Fruit fly (Drosophila melanogaster): ENCODE results near the gene Rbp6.

Gene Rbp6

dm6 chr3L:17253887-17254581 is 16.0 kb upstream of the Rbp6 start, which contains the start of gene CG6497:
CG6497 (minus strand) TSS chr3L:17253937.
- TF ChIP-seq jim (GFP tag; optimal IDR thresholded peaks at IDR 0.05) = no peak
- no peak for TF ChIP-seq rgr (GFP tag; optimal IDR thresholded peaks at IDR 0.05)
- TF ChIP-seq Dif (GFP tag; optimal IDR thresholded peaks at IDR 0.05; ENCODE audit: partially characterized antibody) = no peak
- no peak for TF ChIP-seq psq (GFP tag; optimal IDR thresholded peaks at IDR 0.05)
- TF ChIP-seq ey (GFP tag; optimal IDR thresholded peaks at IDR 0.05) = no peak
- TF ChIP-seq Hr78 (GFP tag; optimal IDR thresholded peaks at IDR 0.05) = no peak
- no peak for TF ChIP-seq Hr83 (GFP tag; optimal IDR thresholded peaks at IDR 0.05; ENCODE audit: poor library complexity, severe bottlenecking)

dm6 chr3L:17245594-17245993 is 7.6 kb upstream of the Rbp6 start:
- TF ChIP-seq woc (GFP tag; optimal IDR thresholded peaks at IDR 0.05) (no peak), tai (GFP tag; optimal IDR thresholded peaks at IDR 0.05) (no peak), Dfd (GFP tag; optimal IDR thresholded peaks at IDR 0.05) (no peak), Hr78 (GFP tag; optimal IDR thresholded peaks at IDR 0.05) (no peak), Abd-B (GFP tag; optimal IDR thresholded peaks at IDR 0.05) (no peak), CrebA (GFP tag; optimal IDR thresholded peaks at IDR 0.05; ENCODE audit: borderline replicate concordance) (no peak), Hnf4 (GFP tag; optimal IDR thresholded peaks at IDR 0.05) (no peak), Hr83 (GFP tag; optimal IDR thresholded peaks at IDR 0.05; ENCODE audit: poor library complexity, severe bottlenecking) (no peak), Sp1 (GFP tag; optimal IDR thresholded peaks at IDR 0.05) (no peak), OdsH (GFP tag; optimal IDR thresholded peaks at IDR 0.05) (no peak), Jra (GFP tag; optimal IDR thresholded peaks at IDR 0.05) (no peak), ey (GFP tag; optimal IDR thresholded peaks at IDR 0.05) (no peak)

dm6 chr3L:17243136-17243535 is 5.1 kb upstream of the Rbp6 start, which contains the start of gene CG7707:
CG7707 (plus strand) TSS chr3L:17243436.
- TF ChIP-seq CG32264 (GFP tag; optimal IDR thresholded peaks at IDR 0.05) (no peak), rgr (GFP tag; optimal IDR thresholded peaks at IDR 0.05) (no peak), N (GFP tag; optimal IDR thresholded peaks at IDR 0.05) (no peak), Vsx2 (GFP tag; optimal IDR thresholded peaks at IDR 0.05; ENCODE audit: partially characterized antibody) (no peak), Dfd (GFP tag; optimal IDR thresholded peaks at IDR 0.05) (no peak), br (GFP tag; optimal IDR thresholded peaks at IDR 0.05) (no peak), Dif (GFP tag; optimal IDR thresholded peaks at IDR 0.05; ENCODE audit: partially characterized antibody) (no peak), sv (GFP tag; optimal IDR thresholded peaks at IDR 0.05) (no peak), Mio (GFP tag; optimal IDR thresholded peaks at IDR 0.05) (no peak), tai (GFP tag; optimal IDR thresholded peaks at IDR 0.05) (no peak), Hnf4 (GFP tag; optimal IDR thresholded peaks at IDR 0.05) (no peak), dl (GFP tag; optimal IDR thresholded peaks at IDR 0.05; ENCODE audit: insufficient read depth in 1 of 2, partially characterized antibody in 2 of 2) (no peak), fru (GFP tag; optimal IDR thresholded peaks at IDR 0.05) (no peak), Sp1 (GFP tag; optimal IDR thresholded peaks at IDR 0.05) (no peak), jim (GFP tag; optimal IDR thresholded peaks at IDR 0.05) (no peak), woc (GFP tag; optimal IDR thresholded peaks at IDR 0.05) (no peak), ey (GFP tag; optimal IDR thresholded peaks at IDR 0.05) (no peak), psq (GFP tag; optimal IDR thresholded peaks at IDR 0.05) (no peak)

dm6 chr3L:17242078-17242613 is 4.1 kb upstream of the Rbp6 start, which contains the start of gene Afg3l2:
Afg3l2 (minus strand) TSS chr3L:17242128.
- TF ChIP-seq woc (GFP tag; optimal IDR thresholded peaks at IDR 0.05) = peak; percentile 67
- TF ChIP-seq dl (GFP tag; optimal IDR thresholded peaks at IDR 0.05; ENCODE audit: insufficient read depth in 1 of 2, partially characterized antibody in 2 of 2) = no peak
- TF ChIP-seq Myc (optimal IDR thresholded peaks at IDR 0.05) = peak; percentile 65
- peak; percentile 28 for TF ChIP-seq rgr (GFP tag; optimal IDR thresholded peaks at IDR 0.05)
- TF ChIP-seq fru (GFP tag; optimal IDR thresholded peaks at IDR 0.05) = peak; percentile 50
- peak in 1 of 2 experiments; percentile 68 for TF ChIP-seq foxo (GFP tag; optimal IDR thresholded peaks at IDR 0.05)
- TF ChIP-seq CrebA (GFP tag; optimal IDR thresholded peaks at IDR 0.05; ENCODE audit: borderline replicate concordance) = no peak
- peak; percentile 68 for TF ChIP-seq HLH106 (tag; optimal IDR thresholded peaks at IDR 0.05)
- peak; percentile 23 for TF ChIP-seq h (GFP tag; optimal IDR thresholded peaks at IDR 0.05)
- TF ChIP-seq dmrt93B (GFP tag; optimal IDR thresholded peaks at IDR 0.05) = peak; percentile 64
- TF ChIP-seq CG9705 (GFP tag; optimal IDR thresholded peaks at IDR 0.05) = peak; percentile 35
- TF ChIP-seq sv (GFP tag; optimal IDR thresholded peaks at IDR 0.05) = peak; percentile 17
- TF ChIP-seq brk (GFP tag; optimal IDR thresholded peaks at IDR 0.05) = no peak
- TF ChIP-seq sage (GFP tag; optimal IDR thresholded peaks at IDR 0.05) = peak; percentile 39
- TF ChIP-seq tai (GFP tag; optimal IDR thresholded peaks at IDR 0.05) = no peak
- TF ChIP-seq Mio (GFP tag; optimal IDR thresholded peaks at IDR 0.05) = no peak
